Worm (Caenorhabditis elegans) whole organism, L1 larva: ENCODE measurements around the gene T13C5.9.

ENCODE experiments used
- C16A3.4 ChIP-seq: fragments of 150-350 bp; optimal IDR thresholded peaks from 2 replicates; lab custom pipeline; 2014; ENCODE audit warnings: missing biosample characterization, missing genetic modification characterization
- aha-1 ChIP-seq: fragments of 150-350 bp; optimal IDR thresholded peaks from 2 replicates; lab custom pipeline; 2014; ENCODE audit warnings: missing biosample characterization, missing genetic modification characterization
- aly-2 ChIP-seq: fragments of 150-350 bp; optimal IDR thresholded peaks from 2 replicates; lab custom pipeline; 2014; ENCODE audit warnings: missing biosample characterization, missing genetic modification characterization
- ama-1 ChIP-seq: fragments of 150-350 bp; optimal IDR thresholded peaks from 2 replicates; lab custom pipeline; 2014
- blmp-1 ChIP-seq: fragments of 150-350 bp; optimal IDR thresholded peaks from 2 replicates; lab custom pipeline; 2014; ENCODE audit warnings: missing biosample characterization, missing genetic modification characterization
- ceh-88 ChIP-seq: fragments of 200-800 bp; sonication (Bioruptor generic); IDR thresholded peaks from 2 replicates; pipeline ENCODE4 v1.3.6; 2022; ENCODE audit warnings: missing genetic modification characterization, missing compliant biosample characterization
- dpl-1 ChIP-seq, 3 experiments: fragments of 150-350 bp in 2 of 3; sonication (generic microtip) in 1 of 3; optimal IDR thresholded peaks; 2 replicates each; lab custom pipeline; 2014 to 2017; ENCODE audit warnings: missing biosample characterization in 3 of 3, missing genetic modification characterization in 3 of 3, missing genetic modification reagents in 3 of 3
- dsc-1 ChIP-seq: sonication (generic microtip); optimal IDR thresholded peaks from 2 replicates; lab custom pipeline; 2016; ENCODE audit warnings: mild to moderate bottlenecking, missing genetic modification characterization, missing compliant biosample characterization
- efl-3 ChIP-seq: fragments of 200-800 bp; sonication (Bioruptor generic); optimal IDR thresholded peaks from 2 replicates; lab custom pipeline; 2018; ENCODE audit warnings: mild to moderate bottlenecking, missing genetic modification characterization, missing compliant biosample characterization
- elt-3 ChIP-seq, 6 experiments: fragments of 150-350 bp in 1 of 6; sonication (generic microtip); optimal IDR thresholded peaks; 2 replicates each; lab custom pipeline; 2017 to 2018; ENCODE audit warnings: missing biosample characterization in 6 of 6, missing genetic modification characterization in 6 of 6, inconsistent platforms in 1 of 6
- ets-5 ChIP-seq: fragments of 200-800 bp; sonication (Bioruptor generic); IDR thresholded peaks from 2 replicates; pipeline ENCODE4 v1.3.6; 2022; ENCODE audit warnings: missing genetic modification characterization, missing compliant biosample characterization
- fos-1 ChIP-seq: fragments of 150-350 bp; optimal IDR thresholded peaks from 2 replicates; lab custom pipeline; 2014; ENCODE audit warnings: missing biosample characterization, missing genetic modification characterization
- grh-1 ChIP-seq: fragments of 200-800 bp; sonication (Bioruptor generic); IDR thresholded peaks from 2 replicates; pipeline ENCODE4 v1.3.6; 2022; ENCODE audit warnings: missing genetic modification reagents, missing genetic modification characterization, missing compliant biosample characterization
- hlh-4 ChIP-seq: sonication (generic microtip); optimal IDR thresholded peaks from 2 replicates; lab custom pipeline; 2016; ENCODE audit warnings: mild to moderate bottlenecking, missing genetic modification characterization, missing compliant biosample characterization
- hpl-2 ChIP-seq: fragments of 150-350 bp; optimal IDR thresholded peaks from 2 replicates; lab custom pipeline; 2014; ENCODE audit warnings: missing biosample characterization, missing genetic modification reagents, missing genetic modification characterization
- isw-1 ChIP-seq: fragments of 200-800 bp; sonication (Bioruptor generic); IDR thresholded peaks from 2 replicates; pipeline ENCODE4 v1.3.6; 2022; ENCODE audit warnings: missing genetic modification characterization, missing compliant biosample characterization
- lin-15B ChIP-seq: fragments of 150-350 bp; sonication (generic microtip); optimal IDR thresholded peaks from 3 replicates; lab custom pipeline; 2014; ENCODE audit warnings: missing biosample characterization, missing genetic modification characterization
- lin-39 ChIP-seq: fragments of 150-350 bp; optimal IDR thresholded peaks from 2 replicates; lab custom pipeline; 2014; ENCODE audit warnings: missing biosample characterization, missing genetic modification reagents, missing genetic modification characterization
- mab-9 ChIP-seq: fragments of 200-800 bp; sonication (Bioruptor generic); IDR thresholded peaks from 2 replicates; pipeline ENCODE4 v1.3.6; 2022; ENCODE audit warnings: missing genetic modification reagents, missing genetic modification characterization, missing compliant biosample characterization
- mdl-1 ChIP-seq, 2 experiments: fragments of 150-350 bp; optimal IDR thresholded peaks; 2 replicates each; lab custom pipeline; 2014 to 2017; ENCODE audit warnings: missing biosample characterization in 2 of 2, missing genetic modification characterization in 2 of 2, inconsistent platforms in 1 of 2
- mep-1 ChIP-seq: fragments of 150-350 bp; optimal IDR thresholded peaks from 2 replicates; lab custom pipeline; 2014; ENCODE audit warnings: missing biosample characterization, missing genetic modification characterization
- nhr-11 ChIP-seq: fragments of 150-350 bp; optimal IDR thresholded peaks from 2 replicates; lab custom pipeline; 2014; ENCODE audit warnings: missing biosample characterization, missing genetic modification characterization
- nhr-12 ChIP-seq: sonication (generic microtip); optimal IDR thresholded peaks from 2 replicates; lab custom pipeline; 2017; ENCODE audit warnings: missing biosample characterization, missing genetic modification characterization
- nhr-19 ChIP-seq: fragments of 200-800 bp; sonication (Bioruptor generic); conservative IDR thresholded peaks from 2 replicates; pipeline ENCODE4 v1.3.6; 2022; ENCODE audit warnings: missing genetic modification characterization, missing compliant biosample characterization
- nhr-28 ChIP-seq: fragments of 150-350 bp; optimal IDR thresholded peaks from 2 replicates; lab custom pipeline; 2014; ENCODE audit warnings: missing biosample characterization, missing genetic modification characterization
- nhr-47 ChIP-seq: sonication (generic microtip); optimal IDR thresholded peaks from 2 replicates; lab custom pipeline; 2016; ENCODE audit warnings: mild to moderate bottlenecking, missing genetic modification characterization, moderate library complexity, missing compliant biosample characterization
- nhr-71 ChIP-seq: sonication (generic microtip); optimal IDR thresholded peaks from 2 replicates; lab custom pipeline; 2016; ENCODE audit warnings: mild to moderate bottlenecking, missing genetic modification characterization, moderate library complexity, missing compliant biosample characterization
- nhr-84 ChIP-seq: sonication (generic microtip); optimal IDR thresholded peaks from 2 replicates; lab custom pipeline; 2017; ENCODE audit warnings: missing biosample characterization, missing genetic modification characterization
- pag-3 ChIP-seq: sonication (generic microtip); optimal IDR thresholded peaks from 2 replicates; lab custom pipeline; 2017; ENCODE audit warnings: missing genetic modification characterization, mild to moderate bottlenecking, missing compliant biosample characterization, antibody characterized with exemption, borderline replicate concordance; ENCODE audit not compliant: insufficient read depth
- pax-3 ChIP-seq: fragments of 200-800 bp; sonication (Bioruptor generic); optimal IDR thresholded peaks from 2 replicates; lab custom pipeline; 2018; ENCODE audit warnings: mild to moderate bottlenecking, missing genetic modification characterization, moderate library complexity, missing compliant biosample characterization
- rnt-1 ChIP-seq: sonication (generic microtip); optimal IDR thresholded peaks from 2 replicates; lab custom pipeline; 2016; ENCODE audit warnings: mild to moderate bottlenecking, missing genetic modification characterization, moderate library complexity, missing compliant biosample characterization
- skn-1 ChIP-seq: fragments of 150-350 bp; optimal IDR thresholded peaks from 2 replicates; lab custom pipeline; 2014; ENCODE audit warnings: missing biosample characterization, missing genetic modification characterization
- snpc-4 ChIP-seq: fragments of 150-350 bp; optimal IDR thresholded peaks from 2 replicates; lab custom pipeline; 2014; ENCODE audit warnings: missing biosample characterization, missing genetic modification characterization
- snu-23 ChIP-seq: sonication (generic microtip); optimal IDR thresholded peaks from 2 replicates; lab custom pipeline; 2016; ENCODE audit warnings: missing genetic modification characterization, missing compliant biosample characterization
- sptf-1 ChIP-seq: fragments of 150-350 bp; optimal IDR thresholded peaks from 2 replicates; lab custom pipeline; 2014; ENCODE audit warnings: missing biosample characterization, missing genetic modification characterization
- sup-37 ChIP-seq: fragments of 200-800 bp; sonication (Bioruptor generic); optimal IDR thresholded peaks from 2 replicates; lab custom pipeline; 2018; ENCODE audit warnings: mild to moderate bottlenecking, missing genetic modification characterization, missing compliant biosample characterization
- swsn-7 ChIP-seq: sonication (generic microtip); optimal IDR thresholded peaks from 2 replicates; lab custom pipeline; 2016; ENCODE audit warnings: missing genetic modification characterization, missing compliant biosample characterization
- tbx-2 ChIP-seq: sonication (generic microtip); optimal IDR thresholded peaks from 2 replicates; lab custom pipeline; 2016; ENCODE audit warnings: missing genetic modification characterization, missing compliant biosample characterization
- tlp-1 ChIP-seq: fragments of 150-350 bp; optimal IDR thresholded peaks from 2 replicates; lab custom pipeline; 2014; ENCODE audit warnings: missing biosample characterization, missing genetic modification characterization
- unc-30 ChIP-seq: sonication (generic microtip); optimal IDR thresholded peaks from 2 replicates; lab custom pipeline; 2017; ENCODE audit warnings: missing biosample characterization, missing genetic modification characterization
- unc-62 ChIP-seq: fragments of 150-350 bp; optimal IDR thresholded peaks from 2 replicates; lab custom pipeline; 2014; ENCODE audit warnings: missing biosample characterization, missing genetic modification reagents, missing genetic modification characterization
- unc-86 ChIP-seq: sonication (generic microtip); optimal IDR thresholded peaks from 2 replicates; lab custom pipeline; 2016; ENCODE audit warnings: missing genetic modification characterization, missing compliant biosample characterization
- xbp-1 ChIP-seq: sonication (generic microtip); optimal IDR thresholded peaks from 2 replicates; lab custom pipeline; 2016; ENCODE audit warnings: missing genetic modification characterization, missing compliant biosample characterization
- zag-1 ChIP-seq: fragments of 150-350 bp; optimal IDR thresholded peaks from 2 replicates; lab custom pipeline; 2014; ENCODE audit warnings: missing biosample characterization, missing genetic modification characterization
- zip-4 ChIP-seq: fragments of 200-800 bp; sonication (Bioruptor generic); optimal IDR thresholded peaks from 2 replicates; lab custom pipeline; 2018; ENCODE audit warnings: mild to moderate bottlenecking, missing genetic modification characterization, moderate library complexity, missing compliant biosample characterization
- ztf-11 ChIP-seq, 2 experiments: sonication (generic microtip); optimal IDR thresholded peaks; 2 replicates each; lab custom pipeline; 2016 to 2017; ENCODE audit warnings: missing genetic modification characterization in 2 of 2, missing biosample characterization in 1 of 2, missing compliant biosample characterization in 1 of 2

T13C5.9 gene

ce11 chrX:6207687-6208088 is 17.6 kb downstream of the T13C5.9 start, which contains the start of gene T13C5.6 (continued):
- TF ChIP-seq pag-3 (no peak), nhr-12 (tag; lab: Kevin White, UChicago) (no peak), hlh-4 (tag; lab: Kevin White, UChicago) (no peak), nhr-84 (no peak), elt-3 (tag; optimal IDR thresholded peaks at IDR 0.05; lab: Kevin White, UChicago) (peak in 3 of 6 experiments; percentile 10 to 61 (median 60)), mab-9 (peak; percentile 85), nhr-19 (GFP tag; lab: Robert Waterston, UW) (peak; percentile 88), pax-3 (peak; percentile 83), rnt-1 (tag; lab: Kevin White, UChicago) (peak; percentile 97), zag-1 (peak; percentile 0), hpl-2 (peak; percentile 89), zip-4 (peak; percentile 63), aly-2 (peak; percentile 42), tlp-1 (tag; lab: Kevin White, UChicago) (no peak), lin-15B (tag; lab: Kevin White, UChicago) (peak; percentile 17), ets-5 (GFP tag; lab: Robert Waterston, UW) (no peak), isw-1 (GFP tag; lab: Robert Waterston, UW) (peak; percentile 70), dsc-1 (peak; percentile 92), swsn-7 (tag; lab: Kevin White, UChicago) (peak; percentile 88), nhr-11 (tag; lab: Kevin White, UChicago) (no peak), efl-3 (GFP tag; lab: Kevin White, UChicago) (no peak), nhr-28 (tag; lab: Kevin White, UChicago) (no peak), blmp-1 (tag; lab: Kevin White, UChicago) (peak; percentile 62), ama-1 (lab: Kevin White, UChicago) (no peak), mdl-1 (tag; optimal IDR thresholded peaks at IDR 0.05; lab: Kevin White, UChicago) (peak in 1 of 2 experiments; percentile 87), lin-39 (tag; lab: Kevin White, UChicago) (peak; percentile 72), unc-30 (tag; lab: Kevin White, UChicago) (no peak), snu-23 (peak; percentile 95), skn-1 (peak; percentile 86), fos-1 (tag; lab: Kevin White, UChicago) (peak; percentile 67), ztf-11 (tag; optimal IDR thresholded peaks at IDR 0.05; lab: Kevin White, UChicago) (peak in 1 of 2 experiments; percentile 86), unc-86 (tag; lab: Kevin White, UChicago) (peak; percentile 83), mep-1 (tag; lab: Kevin White, UChicago) (peak; percentile 90), sptf-1 (no peak), nhr-47 (peak; percentile 94), tbx-2 (tag; lab: Kevin White, UChicago) (peak; percentile 91), nhr-71 (peak; percentile 92), dpl-1 (GFP tag; optimal IDR thresholded peaks at IDR 0.05; lab: Kevin White, UChicago) (peak in 2 of 3 experiments; percentile 44 to 45), ceh-88 (peak; percentile 64), sup-37 (peak; percentile 60), xbp-1 (tag; lab: Kevin White, UChicago) (peak; percentile 97), C16A3.4 (tag; lab: Kevin White, UChicago) (peak; percentile 93), grh-1 (GFP tag; lab: Robert Waterston, UW) (peak; percentile 59), unc-62 (GFP tag; lab: Kevin White, UChicago) (no peak), snpc-4 (tag; lab: Kevin White, UChicago) (peak; percentile 57), aha-1 (tag; lab: Kevin White, UChicago) (peak; percentile 4)
